Worm (Caenorhabditis elegans): ENCODE data around the gene ooc-3.

DNA sequence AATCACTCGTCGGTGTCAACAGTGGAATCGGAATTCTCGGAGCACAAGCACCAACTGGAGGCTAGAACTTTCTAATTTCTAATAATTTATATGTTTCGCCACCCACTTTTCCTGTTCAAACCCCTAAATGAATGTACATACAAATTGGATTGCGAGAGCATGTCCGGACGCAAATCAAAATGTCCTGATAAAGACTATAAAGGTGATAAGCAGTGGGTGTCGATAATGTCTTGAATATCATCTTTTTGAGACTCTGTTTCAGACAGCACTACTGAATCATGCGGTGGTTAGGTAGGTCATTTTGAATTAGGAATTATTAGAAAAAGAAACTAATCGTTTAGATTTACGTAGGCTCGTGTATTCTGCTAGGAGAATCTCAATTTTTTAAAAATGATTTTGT, 46.4 kb downstream of the ooc-3 start, which contains the start of gene W02B12.1:
- no peak for TF ChIP-seq him-1 (tag; optimal IDR thresholded peaks at IDR 0.05)
- TF ChIP-seq W03F9.2 (tag; optimal IDR thresholded peaks at IDR 0.05) = no peak
- TF ChIP-seq dao-5 (tag; optimal IDR thresholded peaks at IDR 0.05) = no peak
